Worm (Caenorhabditis elegans): ENCODE data around the gene cuc-1.

- TF ChIP-seq hmbx-1 (tag; optimal IDR thresholded peaks at IDR 0.05): no peak
- TF ChIP-seq tbx-11 (GFP tag; IDR thresholded peaks at IDR 0.05): no peak
- no peak for TF ChIP-seq flt-1 (GFP tag; IDR thresholded peaks at IDR 0.05)
- TF ChIP-seq ama-1 (optimal IDR thresholded peaks at IDR 0.05): no peak
- no peak for TF ChIP-seq tbx-37 (GFP tag; conservative IDR thresholded peaks at IDR 0.05)
- no peak for TF ChIP-seq hnd-1 (tag; optimal IDR thresholded peaks at IDR 0.05)
- no peak for TF ChIP-seq ceh-13 (GFP tag; optimal IDR thresholded peaks at IDR 0.05)
- TF ChIP-seq F13C5.2 (tag; optimal IDR thresholded peaks at IDR 0.05): no peak
- TF ChIP-seq pes-1 (GFP tag; IDR thresholded peaks at IDR 0.05): no peak
- no peak for TF ChIP-seq tra-4 (tag; optimal IDR thresholded peaks at IDR 0.05)
- TF ChIP-seq sea-1 (GFP tag; conservative IDR thresholded peaks at IDR 0.05): no peak
- TF ChIP-seq ceh-36 (tag; optimal IDR thresholded peaks at IDR 0.05): no peak
- no peak for TF ChIP-seq hmg-4 (GFP tag; optimal IDR thresholded peaks at IDR 0.05)
These were observed 40.9 kb downstream of the cuc-1 start for ce11 chrIII:7819866-7820265.
